Fruit fly (Drosophila melanogaster) whole organism, adult: ENCODE data around the gene Clbn.

Experiments used
- CG11617 ChIP-seq: fragments of 200-800 bp; sonication (Bioruptor generic); optimal IDR thresholded peaks from 2 replicates; lab custom pipeline; 2017; ENCODE audit warnings: mild to moderate bottlenecking, missing biosample characterization, missing genetic modification reagents, missing genetic modification characterization
- CG1620 ChIP-seq: fragments of 200-800 bp; sonication (Bioruptor generic); optimal IDR thresholded peaks from 2 replicates; lab custom pipeline; 2016; ENCODE audit warnings: missing biosample characterization, missing genetic modification characterization
- CG33017 ChIP-seq: fragments of 200-800 bp; sonication (Bioruptor generic); optimal IDR thresholded peaks from 2 replicates; lab custom pipeline; 2018; ENCODE audit warnings: missing biosample characterization, mild to moderate bottlenecking, missing genetic modification characterization, moderate library complexity
- CG7101 ChIP-seq: fragments of 200-800 bp; sonication (Bioruptor generic); optimal IDR thresholded peaks from 2 replicates; lab custom pipeline; 2018; ENCODE audit warnings: missing biosample characterization, mild to moderate bottlenecking, missing genetic modification characterization, moderate library complexity
- Clk ChIP-seq: fragments of 200-800 bp; sonication (Bioruptor generic); optimal IDR thresholded peaks from 2 replicates; lab custom pipeline; 2017; ENCODE audit warnings: missing biosample characterization, missing genetic modification characterization
- Crg-1 ChIP-seq: fragments of 200-800 bp; sonication (Bioruptor generic); optimal IDR thresholded peaks from 2 replicates; lab custom pipeline; 2016; ENCODE audit warnings: missing biosample characterization, missing genetic modification characterization
- Hr96 ChIP-seq: fragments of 200-800 bp; sonication (Bioruptor generic); optimal IDR thresholded peaks from 2 replicates; lab custom pipeline; 2016; ENCODE audit warnings: missing biosample characterization, missing genetic modification characterization
- Mnt ChIP-seq: fragments of 200-800 bp; sonication (Bioruptor generic); optimal IDR thresholded peaks from 2 replicates; lab custom pipeline; 2016; ENCODE audit warnings: missing biosample characterization, mild to moderate bottlenecking, missing genetic modification characterization
- bab1 ChIP-seq: fragments of 200-800 bp; sonication (Bioruptor generic); optimal IDR thresholded peaks from 3 replicates; lab custom pipeline; 2019; ENCODE audit warnings: missing biosample characterization, mild to moderate bottlenecking, missing genetic modification characterization, moderate library complexity
- kay ChIP-seq: fragments of 200-800 bp; sonication (Bioruptor generic); peaks from one replicate; lab custom pipeline; 2016; ENCODE audit warnings: missing biosample characterization, missing genetic modification characterization, borderline replicate concordance
- pad ChIP-seq: fragments of 200-800 bp; sonication (Bioruptor generic); optimal IDR thresholded peaks from 3 replicates; lab custom pipeline; 2017; ENCODE audit warnings: missing biosample characterization, missing genetic modification characterization, mild to moderate bottlenecking, moderate library complexity, missing genetic modification reagents

DNA sequence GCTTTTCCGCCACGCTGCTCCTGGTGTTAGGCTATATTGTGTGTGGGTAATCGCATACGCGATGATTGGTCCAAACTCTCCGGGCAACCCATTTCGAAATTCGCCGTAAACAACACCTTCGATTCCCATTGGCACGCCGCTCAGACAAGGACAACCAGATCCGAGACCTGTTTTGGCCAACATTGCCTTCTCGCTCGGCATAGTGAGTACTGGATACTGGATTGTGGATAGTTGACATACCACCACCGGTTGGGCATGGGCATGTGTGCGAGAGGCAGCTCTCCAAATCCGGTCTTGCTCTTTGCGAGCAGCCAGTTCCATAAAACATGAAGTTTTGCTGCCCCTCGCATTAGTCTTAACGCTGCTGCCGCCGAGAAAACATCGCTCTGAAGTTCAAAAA, 32.7 kb upstream of the Clbn start, which contains the start of gene fd96Cb:
- TF ChIP-seq Clk (GFP tag; lab: Kevin White, UChicago) (no peak), CG11617 (GFP tag; lab: Kevin White, UChicago) (no peak), CG1620 (GFP tag; lab: Kevin White, UChicago) (no peak), pad (GFP tag; lab: Kevin White, UChicago) (no peak), Hr96 (no peak), bab1 (GFP tag; lab: Kevin White, UChicago) (no peak), CG33017 (tag; lab: Kevin White, UChicago) (no peak), CG7101 (no peak), Crg-1 (GFP tag; lab: Kevin White, UChicago) (no peak), Mnt (GFP tag; lab: Kevin White, UChicago) (no peak), kay (GFP tag; lab: Kevin White, UChicago) (no peak)
